Fruit fly (Drosophila melanogaster) whole organism, pupa: ENCODE measurements around the gene mrn.

Experiments
- CG10348 ChIP-seq: fragments of 200-800 bp; sonication (Bioruptor generic); IDR thresholded peaks from 2 replicates; pipeline ENCODE4 v1.3.6; 2022; ENCODE audit warnings: missing biosample characterization, missing genetic modification characterization
- CG12605 ChIP-seq: fragments of 200-800 bp; sonication (Bioruptor generic); IDR thresholded peaks from 2 replicates; pipeline ENCODE4 v1.3.6; 2022; ENCODE audit warnings: missing biosample characterization, missing genetic modification characterization
- CG13204 ChIP-seq: fragments of 200-800 bp; sonication (Bioruptor generic); optimal IDR thresholded peaks from 2 replicates; lab custom pipeline; 2018; ENCODE audit warnings: missing biosample characterization, mild to moderate bottlenecking, missing genetic modification characterization, moderate library complexity
- CG14655 ChIP-seq: fragments of 200-800 bp; sonication (Bioruptor generic); optimal IDR thresholded peaks from 3 replicates; lab custom pipeline; 2017; ENCODE audit warnings: mild to moderate bottlenecking, missing biosample characterization, missing genetic modification reagents, missing genetic modification characterization
- CG15710 ChIP-seq: fragments of 200-800 bp; sonication (Bioruptor generic); optimal IDR thresholded peaks from 2 replicates; lab custom pipeline; 2018; ENCODE audit warnings: missing biosample characterization, mild to moderate bottlenecking, missing genetic modification characterization, moderate library complexity
- CG17806 ChIP-seq: fragments of 200-800 bp; sonication (Bioruptor generic); optimal IDR thresholded peaks from 2 replicates; lab custom pipeline; 2018; ENCODE audit warnings: missing biosample characterization, mild to moderate bottlenecking, missing genetic modification characterization, moderate library complexity
- CG32121 ChIP-seq: fragments of 200-800 bp; sonication (Bioruptor generic); IDR thresholded peaks from 2 replicates; pipeline ENCODE4 v1.3.6; 2022; ENCODE audit warnings: missing biosample characterization, missing genetic modification characterization
- CG34367 ChIP-seq: fragments of 200-800 bp; sonication (Bioruptor generic); optimal IDR thresholded peaks from 2 replicates; lab custom pipeline; 2018; ENCODE audit warnings: missing biosample characterization, mild to moderate bottlenecking, missing genetic modification characterization
- CG4496 ChIP-seq: fragments of 200-800 bp; sonication (Bioruptor generic); IDR thresholded peaks from 3 replicates; pipeline ENCODE4 v1.3.6; 2022; ENCODE audit warnings: missing biosample characterization, missing genetic modification characterization
- CG8159 ChIP-seq: fragments of 200-800 bp; sonication (Bioruptor generic); optimal IDR thresholded peaks from 3 replicates; lab custom pipeline; 2018; ENCODE audit warnings: missing biosample characterization, mild to moderate bottlenecking, missing genetic modification characterization, moderate library complexity
- CG8301 ChIP-seq: fragments of 200-800 bp; sonication (Bioruptor generic); optimal IDR thresholded peaks from 2 replicates; lab custom pipeline; 2018; ENCODE audit warnings: missing biosample characterization, mild to moderate bottlenecking, missing genetic modification characterization
- CG9948 ChIP-seq: fragments of 200-800 bp; sonication (Bioruptor generic); optimal IDR thresholded peaks from 2 replicates; lab custom pipeline; 2018; ENCODE audit warnings: missing biosample characterization, mild to moderate bottlenecking, missing genetic modification characterization, moderate library complexity
- D1 ChIP-seq: fragments of 200-800 bp; sonication (Bioruptor generic); optimal IDR thresholded peaks from 2 replicates; lab custom pipeline; 2018; ENCODE audit warnings: missing biosample characterization, mild to moderate bottlenecking, missing genetic modification characterization, moderate library complexity
- EcR ChIP-seq: fragments of 200-800 bp; sonication (Bioruptor generic); optimal IDR thresholded peaks from 3 replicates; lab custom pipeline; 2019; ENCODE audit warnings: missing biosample characterization, missing genetic modification characterization, mild to moderate bottlenecking, moderate library complexity, missing genetic modification reagents
- Ets98B ChIP-seq: fragments of 200-800 bp; sonication (Bioruptor generic); IDR thresholded peaks from 2 replicates; pipeline ENCODE4 v1.3.6; 2022; ENCODE audit warnings: missing biosample characterization, missing genetic modification characterization
- Pif1A ChIP-seq: fragments of 200-800 bp; sonication (Bioruptor generic); optimal IDR thresholded peaks from 3 replicates; lab custom pipeline; 2016; ENCODE audit warnings: missing biosample characterization, missing genetic modification characterization
- Pif1B ChIP-seq: fragments of 200-800 bp; sonication (Bioruptor generic); optimal IDR thresholded peaks from 3 replicates; lab custom pipeline; 2016; ENCODE audit warnings: missing biosample characterization, missing genetic modification characterization
- Snoo ChIP-seq: fragments of 200-800 bp; sonication (Bioruptor generic); optimal IDR thresholded peaks from 3 replicates; lab custom pipeline; 2017; ENCODE audit warnings: missing biosample characterization, mild to moderate bottlenecking, missing genetic modification characterization, inconsistent platforms
- fd96Ca ChIP-seq: fragments of 200-800 bp; sonication (Bioruptor generic); IDR thresholded peaks from 3 replicates; pipeline ENCODE4 v1.3.6; 2022; ENCODE audit warnings: missing biosample characterization, missing genetic modification characterization
- gl ChIP-seq: fragments of 200-800 bp; sonication (Bioruptor generic); optimal IDR thresholded peaks from 2 replicates; lab custom pipeline; 2018; ENCODE audit warnings: missing biosample characterization, mild to moderate bottlenecking, missing genetic modification characterization
- rn ChIP-seq: fragments of 200-800 bp; sonication (Bioruptor generic); IDR thresholded peaks from 2 replicates; pipeline ENCODE4 v1.3.6; 2022; ENCODE audit warnings: missing biosample characterization, missing genetic modification characterization

The mrn gene

dm6 chr3L:15594093-15594653 lies 13.8 kb upstream of the mrn start:
- TF ChIP-seq Pif1A (GFP tag; lab: Kevin White, UChicago) (no peak), CG8301 (tag; lab: Kevin White, UChicago) (no peak), Ets98B (GFP tag; lab: Robert Waterston, UW) (no peak), CG8159 (tag; lab: Kevin White, UChicago) (no peak), CG14655 (GFP tag; lab: Kevin White, UChicago) (no peak), EcR (GFP tag; lab: Kevin White, UChicago) (peak; percentile 45), Pif1B (GFP tag; lab: Kevin White, UChicago) (no peak), CG34367 (tag; lab: Kevin White, UChicago) (no peak), CG10348 (GFP tag; lab: Robert Waterston, UW) (no peak), rn (GFP tag; lab: Robert Waterston, UW) (no peak), D1 (tag; lab: Kevin White, UChicago) (no peak), gl (no peak), CG17806 (tag; lab: Kevin White, UChicago) (no peak), fd96Ca (GFP tag; lab: Robert Waterston, UW) (0 out of 3 replicates have a peak, but pooled peaks have one; percentile 26), CG15710 (tag; lab: Kevin White, UChicago) (no peak), CG4496 (GFP tag; lab: Robert Waterston, UW) (0 out of 3 replicates have a peak, but pooled peaks have one; percentile 36), CG13204 (no peak), CG9948 (tag; lab: Kevin White, UChicago) (no peak), CG12605 (GFP tag; lab: Robert Waterston, UW) (no peak), Snoo (tag; lab: Kevin White, UChicago) (no peak), CG32121 (no peak)

DNA sequence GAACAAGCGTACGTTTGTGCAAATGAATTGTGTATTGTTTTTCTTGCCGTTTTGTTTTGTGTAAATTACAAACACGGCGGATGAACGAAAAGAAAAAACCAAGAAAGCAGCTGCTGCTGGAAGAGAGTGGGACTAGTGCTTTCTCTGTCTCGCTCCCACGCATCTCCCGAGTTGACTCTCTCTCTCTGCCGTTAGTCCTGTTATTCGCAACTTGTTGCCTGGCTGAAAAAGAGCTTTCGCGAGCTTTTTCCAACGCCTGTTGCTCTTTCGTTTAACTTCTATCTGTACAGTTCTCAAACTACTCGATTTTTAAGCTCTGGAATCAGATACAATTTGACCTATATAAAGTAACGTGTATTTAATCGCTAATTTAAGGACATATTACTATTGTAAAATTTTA lies 13.1 kb upstream of the mrn start:
- TF ChIP-seq D1 (tag; lab: Kevin White, UChicago): no peak
- no peak for TF ChIP-seq CG13204
- TF ChIP-seq CG9948 (tag; lab: Kevin White, UChicago): no peak
- TF ChIP-seq Pif1A (GFP tag; lab: Kevin White, UChicago): no peak
- TF ChIP-seq Ets98B (GFP tag; lab: Robert Waterston, UW): 0 out of 2 replicates have a peak, but pooled peaks have one; percentile 2
- TF ChIP-seq CG12605 (GFP tag; lab: Robert Waterston, UW): peak; percentile 95
- TF ChIP-seq gl: no peak
- no peak for TF ChIP-seq fd96Ca (GFP tag; lab: Robert Waterston, UW)
- TF ChIP-seq rn (GFP tag; lab: Robert Waterston, UW): no peak
- TF ChIP-seq Pif1B (GFP tag; lab: Kevin White, UChicago): no peak
- TF ChIP-seq EcR (GFP tag; lab: Kevin White, UChicago): no peak
- TF ChIP-seq CG34367 (tag; lab: Kevin White, UChicago): no peak

dm6 chr3L:15592536-15593260 lies 12.4 kb upstream of the mrn start:
- TF ChIP-seq CG8301 (tag; lab: Kevin White, UChicago) (peak; percentile 42), Pif1B (GFP tag; lab: Kevin White, UChicago) (no peak), CG34367 (tag; lab: Kevin White, UChicago) (no peak), rn (GFP tag; lab: Robert Waterston, UW) (no peak), gl (no peak), Pif1A (GFP tag; lab: Kevin White, UChicago) (peak; percentile 26), CG4496 (GFP tag; lab: Robert Waterston, UW) (no peak), CG12605 (GFP tag; lab: Robert Waterston, UW) (0 out of 2 replicates have a peak, but pooled peaks have one; percentile 12), EcR (GFP tag; lab: Kevin White, UChicago) (no peak), D1 (tag; lab: Kevin White, UChicago) (no peak), CG15710 (tag; lab: Kevin White, UChicago) (peak; percentile 11), CG8159 (tag; lab: Kevin White, UChicago) (peak; percentile 23), CG13204 (no peak), Snoo (tag; lab: Kevin White, UChicago) (peak; percentile 18), fd96Ca (GFP tag; lab: Robert Waterston, UW) (peak; percentile 53), CG9948 (tag; lab: Kevin White, UChicago) (peak; percentile 42), Ets98B (GFP tag; lab: Robert Waterston, UW) (peak; percentile 61), CG17806 (tag; lab: Kevin White, UChicago) (no peak), CG10348 (GFP tag; lab: Robert Waterston, UW) (no peak), CG14655 (GFP tag; lab: Kevin White, UChicago) (peak; percentile 57), CG32121 (peak; percentile 62)

dm6 chr3L:15590803-15591597 lies 10.7 kb upstream of the mrn start:
- no peak for TF ChIP-seq fd96Ca (GFP tag; lab: Robert Waterston, UW)
- peak; percentile 6 for TF ChIP-seq Pif1A (GFP tag; lab: Kevin White, UChicago)
- peak; percentile 28 for TF ChIP-seq EcR (GFP tag; lab: Kevin White, UChicago)

dm6 chr3L:15589746-15590145 lies 9.4 kb upstream of the mrn start:
- TF ChIP-seq CG8301 (tag; lab: Kevin White, UChicago) (no peak), CG32121 (0 out of 2 replicates have a peak, but pooled peaks have one; percentile 31), gl (no peak), CG14655 (GFP tag; lab: Kevin White, UChicago) (peak; percentile 7), D1 (tag; lab: Kevin White, UChicago) (no peak), Ets98B (GFP tag; lab: Robert Waterston, UW) (peak; percentile 39), fd96Ca (GFP tag; lab: Robert Waterston, UW) (no peak), EcR (GFP tag; lab: Kevin White, UChicago) (no peak), CG10348 (GFP tag; lab: Robert Waterston, UW) (no peak), Snoo (tag; lab: Kevin White, UChicago) (no peak), CG4496 (GFP tag; lab: Robert Waterston, UW) (peak; percentile 60; the same call in 2 of the 3 replicates), CG17806 (tag; lab: Kevin White, UChicago) (no peak)
